Worm (Caenorhabditis elegans) whole organism, L1 larva: Measurements from ENCODE around the gene avr-15.

Source experiments
- C34B4.2 ChIP-seq: sonication (generic microtip); optimal IDR thresholded peaks from 2 replicates; lab custom pipeline; 2017; ENCODE audit warnings: mild to moderate bottlenecking, missing genetic modification characterization, missing compliant biosample characterization
- aha-1 ChIP-seq: fragments of 150-350 bp; optimal IDR thresholded peaks from 2 replicates; lab custom pipeline; 2014; ENCODE audit warnings: missing biosample characterization, missing genetic modification characterization
- alr-1 ChIP-seq: fragments of 200-800 bp; sonication (Bioruptor generic); optimal IDR thresholded peaks from 2 replicates; lab custom pipeline; 2018; ENCODE audit warnings: borderline replicate concordance, mild to moderate bottlenecking, missing genetic modification characterization, missing compliant biosample characterization
- ama-1 ChIP-seq: fragments of 150-350 bp; optimal IDR thresholded peaks from 2 replicates; lab custom pipeline; 2014
- ceh-8 ChIP-seq: fragments of 200-800 bp; sonication (Bioruptor generic); optimal IDR thresholded peaks from 2 replicates; lab custom pipeline; 2018; ENCODE audit warnings: mild to moderate bottlenecking, missing genetic modification characterization, moderate library complexity, missing compliant biosample characterization
- ceh-82 ChIP-seq, 3 experiments: fragments of 150-350 bp in 1 of 3; sonication (generic microtip) in 2 of 3; optimal IDR thresholded peaks; 2 replicates each; lab custom pipeline; 2014 to 2017; ENCODE audit warnings: missing biosample characterization in 3 of 3, missing genetic modification characterization in 3 of 3
- ceh-90 ChIP-seq: sonication (generic microtip); optimal IDR thresholded peaks from 2 replicates; lab custom pipeline; 2016; ENCODE audit warnings: missing genetic modification characterization, missing compliant biosample characterization
- dpl-1 ChIP-seq, 3 experiments: fragments of 150-350 bp in 2 of 3; sonication (generic microtip) in 1 of 3; optimal IDR thresholded peaks; 2 replicates each; lab custom pipeline; 2014 to 2017; ENCODE audit warnings: missing biosample characterization in 3 of 3, missing genetic modification characterization in 3 of 3, missing genetic modification reagents in 3 of 3
- dsc-1 ChIP-seq: sonication (generic microtip); optimal IDR thresholded peaks from 2 replicates; lab custom pipeline; 2016; ENCODE audit warnings: mild to moderate bottlenecking, missing genetic modification characterization, missing compliant biosample characterization
- egl-13 ChIP-seq: sonication (generic microtip); optimal IDR thresholded peaks from 2 replicates; lab custom pipeline; 2016; ENCODE audit warnings: missing genotype, missing genetic modification reagents, missing genetic modification characterization, missing compliant biosample characterization
- elt-2 ChIP-seq: sonication (generic microtip); optimal IDR thresholded peaks from 2 replicates; lab custom pipeline; 2016; ENCODE audit warnings: missing genetic modification characterization, mild to moderate bottlenecking, inconsistent platforms, missing compliant biosample characterization, missing genetic modification reagents
- fkh-10 ChIP-seq: sonication (generic microtip); optimal IDR thresholded peaks from 2 replicates; lab custom pipeline; 2017; ENCODE audit warnings: missing biosample characterization, missing genetic modification reagents, missing genetic modification characterization
- lin-14 ChIP-seq: fragments of 200-800 bp; sonication (Bioruptor generic); optimal IDR thresholded peaks from 2 replicates; lab custom pipeline; 2018; ENCODE audit warnings: mild to moderate bottlenecking, missing genetic modification characterization, moderate library complexity, missing compliant biosample characterization
- lin-35 ChIP-seq, 2 experiments: fragments of 150-350 bp; optimal IDR thresholded peaks; 2 replicates each; lab custom pipeline; 2014; ENCODE audit warnings: missing biosample characterization in 2 of 2, missing genetic modification characterization in 2 of 2, missing genetic modification reagents in 2 of 2
- lin-39 ChIP-seq: fragments of 150-350 bp; optimal IDR thresholded peaks from 2 replicates; lab custom pipeline; 2014; ENCODE audit warnings: missing biosample characterization, missing genetic modification reagents, missing genetic modification characterization
- mdl-1 ChIP-seq, 2 experiments: fragments of 150-350 bp; optimal IDR thresholded peaks; 2 replicates each; lab custom pipeline; 2014 to 2017; ENCODE audit warnings: missing biosample characterization in 2 of 2, missing genetic modification characterization in 2 of 2, inconsistent platforms in 1 of 2
- nhr-19 ChIP-seq: fragments of 200-800 bp; sonication (Bioruptor generic); conservative IDR thresholded peaks from 2 replicates; pipeline ENCODE4 v1.3.6; 2022; ENCODE audit warnings: missing genetic modification characterization, missing compliant biosample characterization
- nhr-237 ChIP-seq: fragments of 150-350 bp; optimal IDR thresholded peaks from 2 replicates; lab custom pipeline; 2014; ENCODE audit warnings: missing biosample characterization, missing genetic modification characterization
- nhr-28 ChIP-seq: fragments of 150-350 bp; optimal IDR thresholded peaks from 2 replicates; lab custom pipeline; 2014; ENCODE audit warnings: missing biosample characterization, missing genetic modification characterization
- nhr-85 ChIP-seq: sonication (generic microtip); peaks from one replicate; lab custom pipeline; 2016; ENCODE audit warnings: missing genetic modification characterization, inconsistent platforms, missing compliant biosample characterization
- nhr-90 ChIP-seq: sonication (generic microtip); optimal IDR thresholded peaks from 2 replicates; lab custom pipeline; 2016; ENCODE audit warnings: mild to moderate bottlenecking, missing genetic modification characterization, missing compliant biosample characterization; ENCODE audit not compliant: poor library complexity
- rnt-1 ChIP-seq: sonication (generic microtip); optimal IDR thresholded peaks from 2 replicates; lab custom pipeline; 2016; ENCODE audit warnings: mild to moderate bottlenecking, missing genetic modification characterization, moderate library complexity, missing compliant biosample characterization
- snpc-4 ChIP-seq: fragments of 150-350 bp; optimal IDR thresholded peaks from 2 replicates; lab custom pipeline; 2014; ENCODE audit warnings: missing biosample characterization, missing genetic modification characterization
- sup-37 ChIP-seq: fragments of 200-800 bp; sonication (Bioruptor generic); optimal IDR thresholded peaks from 2 replicates; lab custom pipeline; 2018; ENCODE audit warnings: mild to moderate bottlenecking, missing genetic modification characterization, missing compliant biosample characterization
- tbx-2 ChIP-seq: sonication (generic microtip); optimal IDR thresholded peaks from 2 replicates; lab custom pipeline; 2016; ENCODE audit warnings: missing genetic modification characterization, missing compliant biosample characterization
- tlp-1 ChIP-seq: fragments of 150-350 bp; optimal IDR thresholded peaks from 2 replicates; lab custom pipeline; 2014; ENCODE audit warnings: missing biosample characterization, missing genetic modification characterization
- unc-130 ChIP-seq: fragments of 150-350 bp; optimal IDR thresholded peaks from 2 replicates; lab custom pipeline; 2017; ENCODE audit warnings: missing biosample characterization, missing genetic modification characterization, inconsistent platforms
- unc-30 ChIP-seq: sonication (generic microtip); optimal IDR thresholded peaks from 2 replicates; lab custom pipeline; 2017; ENCODE audit warnings: missing biosample characterization, missing genetic modification characterization
- unc-98 ChIP-seq: fragments of 200-800 bp; sonication (Bioruptor generic); IDR thresholded peaks from 2 replicates; pipeline ENCODE4 v1.3.6; 2022; ENCODE audit warnings: missing genetic modification characterization, missing compliant biosample characterization
- vab-15 ChIP-seq: sonication (generic microtip); optimal IDR thresholded peaks from 2 replicates; lab custom pipeline; 2017; ENCODE audit warnings: missing genotype, mild to moderate bottlenecking, missing genetic modification characterization, missing compliant biosample characterization
- xbp-1 ChIP-seq: sonication (generic microtip); optimal IDR thresholded peaks from 2 replicates; lab custom pipeline; 2016; ENCODE audit warnings: missing genetic modification characterization, missing compliant biosample characterization
- ztf-11 ChIP-seq, 2 experiments: sonication (generic microtip); optimal IDR thresholded peaks; 2 replicates each; lab custom pipeline; 2016 to 2017; ENCODE audit warnings: missing genetic modification characterization in 2 of 2, missing biosample characterization in 1 of 2, missing compliant biosample characterization in 1 of 2

The avr-15 gene

ce11 chrV:13530698-13531097 lies 19.2 kb upstream of the avr-15 start, which contains the start of gene ttr-44:
ttr-44 (minus strand) TSS chrV:13530744.
- TF ChIP-seq lin-35 (GFP tag; optimal IDR thresholded peaks at IDR 0.05; lab: Kevin White, UChicago) (peak in 1 of 2 experiments; percentile 5), elt-2 (tag; lab: Kevin White, UChicago) (peak; percentile 77), egl-13 (tag; lab: Kevin White, UChicago) (no peak), dsc-1 (no peak), tlp-1 (tag; lab: Kevin White, UChicago) (peak; percentile 34), unc-98 (GFP tag; lab: Robert Waterston, UW) (no peak)

ce11 chrV:13529165-13529564 lies 17.6 kb upstream of the avr-15 start:
- TF ChIP-seq ama-1 (lab: Kevin White, UChicago) (peak; percentile 54), elt-2 (tag; lab: Kevin White, UChicago) (peak; percentile 45), lin-35 (GFP tag; optimal IDR thresholded peaks at IDR 0.05; lab: Kevin White, UChicago) (peak in 1 of 2 experiments; percentile 42), nhr-90 (tag; lab: Kevin White, UChicago) (peak; percentile 4), lin-14 (GFP tag; lab: Kevin White, UChicago) (no peak)
- TF ChIP-seq, all 84 proteins: peak for 4

- TF ChIP-seq rnt-1, result no peak
- TF ChIP-seq fkh-10 (GFP tag; lab: Kevin White, UChicago), result no peak
- no peak for TF ChIP-seq nhr-85
- TF ChIP-seq vab-15 (tag; lab: Kevin White, UChicago), result no peak
- TF ChIP-seq ceh-90 (tag; lab: Kevin White, UChicago), result no peak
- no peak for TF ChIP-seq sup-37 (GFP tag; lab: Kevin White, UChicago)
Observed at ce11 chrV:13523194-13523593, 11.7 kb upstream of the avr-15 start, which contains the start of gene R11G10.3. R11G10.3 (plus strand) TSS chrV:13523494.

- TF ChIP-seq ztf-11 (tag; optimal IDR thresholded peaks at IDR 0.05; lab: Kevin White, UChicago), result no peak
Observed at ce11 chrV:13515115-13515514, 3.6 kb upstream of the avr-15 start, which contains the start of gene semi-1. semi-1 (minus strand) TSS chrV:13515215.

- TF ChIP-seq rnt-1, result no peak
- TF ChIP-seq dpl-1 (GFP tag; optimal IDR thresholded peaks at IDR 0.05; lab: Kevin White, UChicago), result no peak
- no peak for TF ChIP-seq alr-1 (tag; lab: Kevin White, UChicago)
Observed at ce11 chrV:13512515-13512914, 997 bp upstream of the avr-15 start.

- TF ChIP-seq tbx-2 (tag; lab: Kevin White, UChicago) (no peak), nhr-28 (tag; lab: Kevin White, UChicago) (no peak), ceh-82 (tag; optimal IDR thresholded peaks at IDR 0.05; lab: Kevin White, UChicago) (no peak), xbp-1 (tag; lab: Kevin White, UChicago) (no peak), nhr-19 (no peak)
Observed at ce11 chrV:13506321-13506720, 5.2 kb downstream of the avr-15 start, which contains the start of gene R11G10.4. R11G10.4 (plus strand) TSS chrV:13506621.

ce11 chrV:13499227-13499626 lies 12.3 kb downstream of the avr-15 start:
- no peak for TF ChIP-seq nhr-237 (tag; lab: Kevin White, UChicago)
- no peak for TF ChIP-seq ztf-11 (tag; optimal IDR thresholded peaks at IDR 0.05; lab: Kevin White, UChicago)
- TF ChIP-seq C34B4.2, result no peak
- TF ChIP-seq unc-30, result no peak
- no peak for TF ChIP-seq aha-1 (tag; lab: Kevin White, UChicago)
- no peak for TF ChIP-seq snpc-4 (tag; lab: Kevin White, UChicago)
- no peak for TF ChIP-seq ceh-8 (GFP tag; lab: Kevin White, UChicago)
- TF ChIP-seq lin-39, result no peak
- no peak for TF ChIP-seq xbp-1 (tag; lab: Kevin White, UChicago)
- TF ChIP-seq mdl-1 (tag; optimal IDR thresholded peaks at IDR 0.05; lab: Kevin White, UChicago), result no peak
- TF ChIP-seq unc-130 (tag; lab: Kevin White, UChicago), result no peak
